Fruit fly (Drosophila melanogaster): ENCODE data around the gene mth.

mth gene

DNA sequence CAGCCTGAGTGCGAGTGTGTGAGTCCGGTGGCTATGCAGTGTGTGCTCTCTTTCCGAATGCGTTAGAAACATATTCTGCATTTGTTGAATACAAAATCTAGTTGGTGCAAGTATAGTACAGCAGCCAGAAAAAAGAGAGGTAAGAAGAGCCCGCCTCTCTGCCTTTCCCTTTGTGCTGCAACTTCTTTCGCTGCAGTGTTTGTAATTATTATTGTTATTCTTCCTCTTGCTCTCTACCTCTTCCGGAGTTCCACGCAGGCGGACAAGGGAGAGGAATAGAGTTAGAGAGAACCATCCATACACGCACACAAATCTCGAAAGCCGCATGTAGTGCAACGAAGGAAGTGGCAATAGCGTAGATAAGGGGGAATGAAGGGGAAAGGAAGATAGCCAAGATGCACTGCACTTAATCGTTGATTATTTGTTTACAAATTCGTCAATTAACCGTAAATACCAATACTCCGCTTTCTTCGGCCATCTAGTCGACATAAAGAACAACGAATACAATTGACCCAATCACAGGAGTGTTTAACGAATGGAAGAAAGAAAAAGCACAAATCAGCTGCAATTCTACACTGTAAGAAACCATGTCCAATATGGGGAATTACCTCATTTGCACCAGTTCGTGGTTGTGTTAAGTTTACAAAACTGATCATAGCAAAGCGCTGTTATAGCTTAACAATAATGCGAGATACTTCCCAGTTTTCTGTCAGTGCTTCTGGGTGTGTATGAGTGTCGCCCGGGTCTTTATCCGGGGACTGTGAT is 1.1 kb upstream of the mth start (continued):
- TF ChIP-seq CG8359 (GFP tag; optimal IDR thresholded peaks at IDR 0.05; ENCODE audit: borderline replicate concordance), result peak; percentile 54
- no peak for TF ChIP-seq Bgb (GFP tag; IDR thresholded peaks at IDR 0.05; ENCODE audit: partially characterized antibody)
- peak; percentile 72 for TF ChIP-seq CG9727 (GFP tag; optimal IDR thresholded peaks at IDR 0.05)
- peak; percentile 58 for TF ChIP-seq cato (GFP tag; optimal IDR thresholded peaks at IDR 0.05; ENCODE audit: borderline replicate concordance)
- peak; percentile 69 for TF ChIP-seq Sox100B (GFP tag; optimal IDR thresholded peaks at IDR 0.05)
- TF ChIP-seq CG16779 (GFP tag; IDR thresholded peaks at IDR 0.05), result 0 out of 2 replicates have a peak, but pooled peaks have one; percentile 14
- peak; percentile 15 for TF ChIP-seq Hmr (GFP tag; optimal IDR thresholded peaks at IDR 0.05)
- no peak for TF ChIP-seq CG13296 (GFP tag; optimal IDR thresholded peaks at IDR 0.05)
- peak; percentile 15 for TF ChIP-seq CG13624 (GFP tag; optimal IDR thresholded peaks at IDR 0.05)
- TF ChIP-seq pho (GFP tag; optimal IDR thresholded peaks at IDR 0.05), result no peak
- TF ChIP-seq p53 (GFP tag; optimal IDR thresholded peaks at IDR 0.05), result peak; percentile 33
- peak; percentile 51 for TF ChIP-seq CG12155 (GFP tag; optimal IDR thresholded peaks at IDR 0.05)
- TF ChIP-seq CG11560 (tag; IDR thresholded peaks at IDR 0.05), result no peak
- TF ChIP-seq cas (GFP tag; IDR thresholded peaks at IDR 0.05), result no peak
- no peak for TF ChIP-seq trh (GFP tag; optimal IDR thresholded peaks at IDR 0.05)
- peak; percentile 63 for TF ChIP-seq CG6813 (GFP tag; optimal IDR thresholded peaks at IDR 0.05)
- peak; percentile 13 for TF ChIP-seq Meics (GFP tag; optimal IDR thresholded peaks at IDR 0.05)
- TF ChIP-seq CG15514 (GFP tag; optimal IDR thresholded peaks at IDR 0.05), result peak; percentile 21
- TF ChIP-seq Doc2 (GFP tag; IDR thresholded peaks at IDR 0.05), result no peak
- TF ChIP-seq CG17612 (GFP tag; IDR thresholded peaks at IDR 0.05), result no peak
- peak; percentile 69 for TF ChIP-seq Hr3 (GFP tag; optimal IDR thresholded peaks at IDR 0.05)
- peak; percentile 49 for TF ChIP-seq nau (GFP tag; optimal IDR thresholded peaks at IDR 0.05)
- 0 out of 2 replicates have a peak, but pooled peaks have one; percentile 53 for TF ChIP-seq sim (GFP tag; IDR thresholded peaks at IDR 0.05)
- peak; percentile 50; the same call in 1 of the 2 replicates for TF ChIP-seq onecut (GFP tag; IDR thresholded peaks at IDR 0.05)
- TF ChIP-seq CG8089 (GFP tag; optimal IDR thresholded peaks at IDR 0.05), result peak; percentile 73
- TF ChIP-seq Hr51 (GFP tag; optimal IDR thresholded peaks at IDR 0.05), result peak in 1 of 2 experiments; percentile 57
- TF ChIP-seq tll (GFP tag; optimal IDR thresholded peaks at IDR 0.05), result no peak
- TF ChIP-seq Opbp (GFP tag; IDR thresholded peaks at IDR 0.05; ENCODE audit: partially characterized antibody), result no peak
- peak; percentile 69 for TF ChIP-seq CG6254 (GFP tag; optimal IDR thresholded peaks at IDR 0.05)
- TF ChIP-seq gfzf (GFP tag; optimal IDR thresholded peaks at IDR 0.05), result no peak
- TF ChIP-seq CG11398 (GFP tag; optimal IDR thresholded peaks at IDR 0.05), result peak; percentile 54
- peak; percentile 57 for TF ChIP-seq ewg (GFP tag; optimal IDR thresholded peaks at IDR 0.05)
- peak; percentile 27 for TF ChIP-seq Sry-β (GFP tag; optimal IDR thresholded peaks at IDR 0.05)
- TF ChIP-seq CG10147 (GFP tag; optimal IDR thresholded peaks at IDR 0.05), result no peak
- peak; percentile 65 for TF ChIP-seq CG6272 (GFP tag; IDR thresholded peaks at IDR 0.05)
- TF ChIP-seq Dad (GFP tag; optimal IDR thresholded peaks at IDR 0.05), result no peak
- no peak for TF ChIP-seq Nf-YC (tag; optimal IDR thresholded peaks at IDR 0.05)
- no peak for TF ChIP-seq CG30020 (tag; optimal IDR thresholded peaks at IDR 0.05)
- TF ChIP-seq zen2 (GFP tag; IDR thresholded peaks at IDR 0.05; ENCODE audit: partially characterized antibody), result no peak
- TF ChIP-seq Tbp (GFP tag; optimal IDR thresholded peaks at IDR 0.05), result no peak
- peak; percentile 74 for TF ChIP-seq peb (GFP tag; IDR thresholded peaks at IDR 0.05)
- no peak for TF ChIP-seq cad (GFP tag; optimal IDR thresholded peaks at IDR 0.05)
- TF ChIP-seq ems (GFP tag; optimal IDR thresholded peaks at IDR 0.05), result peak; percentile 67
- TF ChIP-seq jumu (GFP tag; optimal IDR thresholded peaks at IDR 0.05), result peak; percentile 75
- TF ChIP-seq C15 (GFP tag; IDR thresholded peaks at IDR 0.05), result no peak
- peak; percentile 60 for TF ChIP-seq CG11723 (GFP tag; optimal IDR thresholded peaks at IDR 0.05)
- no peak for TF ChIP-seq Fer2 (tag; optimal IDR thresholded peaks at IDR 0.05)
- TF ChIP-seq kni (GFP tag; optimal IDR thresholded peaks at IDR 0.05), result peak; percentile 60
